Worm (Caenorhabditis elegans): ENCODE data around the gene hot-2.

hot-2 gene

ce11 chrV:19211795-19212194, 37.2 kb downstream of the hot-2 start, which contains the start of gene nhr-79:
Gene nhr-79 (minus strand): TSS chrV:19211895.
- TF ChIP-seq C16A3.4 (tag; optimal IDR thresholded peaks at IDR 0.05) = no peak
- TF ChIP-seq unc-130 (tag; optimal IDR thresholded peaks at IDR 0.05) = no peak
- no peak for TF ChIP-seq ama-1 (optimal IDR thresholded peaks at IDR 0.05)
- no peak for TF ChIP-seq nhr-77 (tag; optimal IDR thresholded peaks at IDR 0.05)
- TF ChIP-seq lin-35 (GFP tag; optimal IDR thresholded peaks at IDR 0.05) = no peak
- no peak for TF ChIP-seq efl-3 (GFP tag; optimal IDR thresholded peaks at IDR 0.05)
- no peak for TF ChIP-seq sup-37 (GFP tag; optimal IDR thresholded peaks at IDR 0.05)
- TF ChIP-seq ceh-8 (GFP tag; optimal IDR thresholded peaks at IDR 0.05) = no peak
- no peak for TF ChIP-seq nhr-19 (GFP tag; conservative IDR thresholded peaks at IDR 0.05)
- no peak for TF ChIP-seq ceh-63 (GFP tag; optimal IDR thresholded peaks at IDR 0.05)
- TF ChIP-seq vab-15 (tag; optimal IDR thresholded peaks at IDR 0.05) = no peak
- no peak for TF ChIP-seq sptf-1 (tag; optimal IDR thresholded peaks at IDR 0.05)
- TF ChIP-seq xbp-1 (tag; optimal IDR thresholded peaks at IDR 0.05) = no peak
- TF ChIP-seq F16B12.6 (tag; optimal IDR thresholded peaks at IDR 0.05) = no peak
- TF ChIP-seq hlh-4 (tag; optimal IDR thresholded peaks at IDR 0.05) = no peak
- TF ChIP-seq hpl-2 (GFP tag; optimal IDR thresholded peaks at IDR 0.05) = no peak

DNA sequence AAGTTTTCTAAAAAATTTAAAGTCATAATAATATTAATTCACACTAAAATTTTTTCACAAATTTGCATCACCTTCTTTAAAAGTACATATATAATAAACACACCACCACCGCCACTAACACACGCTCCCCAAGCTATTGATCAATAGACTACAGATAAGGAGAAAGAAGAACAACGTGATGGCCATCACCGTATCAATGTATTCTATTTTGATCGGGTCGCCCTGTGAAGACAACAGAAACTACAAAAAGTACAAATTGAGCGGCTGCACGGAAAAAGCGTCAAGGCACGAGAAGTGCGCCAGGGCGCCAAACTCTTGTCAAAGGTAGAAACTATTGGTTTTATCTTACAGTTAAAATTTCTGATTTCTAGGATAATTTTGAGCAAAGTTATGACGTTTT, 37.8 kb downstream of the hot-2 start:
- TF ChIP-seq nhr-20 (tag; optimal IDR thresholded peaks at IDR 0.05) (peak; percentile 68), C04F5.9 (tag; optimal IDR thresholded peaks at IDR 0.05) (no peak), efl-1 (optimal IDR thresholded peaks at IDR 0.05) (no peak), efl-1 (GFP tag; optimal IDR thresholded peaks at IDR 0.05 in 1 of 2) (peak in 1 of 2 experiments; percentile 2), nhr-85 (tag) (peak; percentile 43), elt-3 (tag; optimal IDR thresholded peaks at IDR 0.05) (peak in 1 of 6 experiments; percentile 20), skn-1 (tag; optimal IDR thresholded peaks at IDR 0.05) (no peak), mdl-1 (tag; optimal IDR thresholded peaks at IDR 0.05) (peak in 1 of 2 experiments; percentile 6), blmp-1 (tag; optimal IDR thresholded peaks at IDR 0.05) (peak; percentile 6), elt-2 (tag; optimal IDR thresholded peaks at IDR 0.05) (peak; percentile 72), nhr-19 (GFP tag; conservative IDR thresholded peaks at IDR 0.05) (peak; percentile 24), nhr-90 (tag; optimal IDR thresholded peaks at IDR 0.05; ENCODE audit: poor library complexity) (peak; percentile 4), hpl-2 (GFP tag; optimal IDR thresholded peaks at IDR 0.05) (no peak), lin-35 (GFP tag; optimal IDR thresholded peaks at IDR 0.05) (peak in 1 of 2 experiments; percentile 51)

DNA sequence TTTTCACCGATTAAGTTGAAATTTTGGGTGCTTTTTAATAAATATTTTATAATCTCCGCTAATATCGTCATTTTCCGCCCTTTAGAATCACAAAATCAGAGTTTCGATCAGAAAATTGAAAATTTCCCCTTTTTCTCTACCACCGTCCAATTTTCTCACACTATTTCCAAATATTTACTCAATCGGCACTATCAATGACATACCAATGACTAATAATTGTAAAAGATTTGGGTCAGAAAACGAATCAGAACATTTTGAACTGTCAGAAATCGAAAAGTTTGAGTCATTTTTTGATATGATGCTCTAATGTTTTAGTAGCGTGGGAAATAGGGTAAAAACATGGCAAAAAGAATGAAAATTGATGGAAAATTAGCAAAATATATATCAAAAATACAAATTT, 42.5 kb downstream of the hot-2 start, which contains the start of gene srr-2:
Gene srr-2 (minus strand): TSS at position 73 of the 400 bp plus-strand sequence.
- no peak for TF ChIP-seq blmp-1 (tag; optimal IDR thresholded peaks at IDR 0.05)
- peak; percentile 17 for TF ChIP-seq elt-2 (tag; optimal IDR thresholded peaks at IDR 0.05)

ce11 chrV:19217675-19218074, 43.1 kb downstream of the hot-2 start, which contains the start of gene oac-49:
Gene oac-49 (plus strand): TSS chrV:19217975.
- no peak for TF ChIP-seq ceh-82 (tag; optimal IDR thresholded peaks at IDR 0.05)
- no peak for TF ChIP-seq ceh-63 (GFP tag; optimal IDR thresholded peaks at IDR 0.05)
- TF ChIP-seq lin-15B (tag; optimal IDR thresholded peaks at IDR 0.05) = no peak
- TF ChIP-seq aly-2 (tag; optimal IDR thresholded peaks at IDR 0.05) = no peak
- TF ChIP-seq lin-39 (tag; optimal IDR thresholded peaks at IDR 0.05) = no peak
- no peak for TF ChIP-seq hpl-2 (GFP tag; optimal IDR thresholded peaks at IDR 0.05)
- no peak for TF ChIP-seq tbx-2 (tag; optimal IDR thresholded peaks at IDR 0.05)
- TF ChIP-seq C34B4.2 (tag; optimal IDR thresholded peaks at IDR 0.05) = no peak
- TF ChIP-seq ces-1 (GFP tag; optimal IDR thresholded peaks at IDR 0.05) = no peak
- TF ChIP-seq unc-30 (tag; optimal IDR thresholded peaks at IDR 0.05) = no peak
- TF ChIP-seq egl-13 (tag; optimal IDR thresholded peaks at IDR 0.05) = no peak
- TF ChIP-seq pax-3 (tag; optimal IDR thresholded peaks at IDR 0.05) = no peak
- no peak for TF ChIP-seq mab-9 (GFP tag; IDR thresholded peaks at IDR 0.05)
- TF ChIP-seq fkh-4 (tag; optimal IDR thresholded peaks at IDR 0.05; ENCODE audit: borderline replicate concordance) = no peak
- no peak for TF ChIP-seq C04F5.9 (tag; optimal IDR thresholded peaks at IDR 0.05)
- no peak for TF ChIP-seq pqm-1 (tag; optimal IDR thresholded peaks at IDR 0.05)
- no peak for TF ChIP-seq lin-14 (GFP tag; optimal IDR thresholded peaks at IDR 0.05)
- no peak for TF ChIP-seq nhr-85 (tag)
